Fruit fly (Drosophila melanogaster) whole organism, embryonic: ENCODE data around the gene CG31871.

Experiments
- ATbp ChIP-seq: fragments of 200-800 bp; sonication (Bioruptor generic); optimal IDR thresholded peaks from 2 replicates; lab custom pipeline; 2017; ENCODE audit warnings: missing biosample characterization, mild to moderate bottlenecking, missing genetic modification characterization, missing genetic modification reagents
- Abd-B ChIP-seq: fragments of 200-800 bp; sonication (Bioruptor generic); optimal IDR thresholded peaks from 2 replicates; lab custom pipeline; 2018; ENCODE audit warnings: missing biosample characterization, mild to moderate bottlenecking, missing genetic modification characterization, moderate library complexity
- Awh ChIP-seq: fragments of 200-800 bp; sonication (Bioruptor generic); IDR thresholded peaks from 2 replicates; pipeline ENCODE4, ENCODE4 v1.3.6; 2022; ENCODE audit warnings: missing biosample characterization, missing genetic modification characterization
- Blimp-1 ChIP-seq: fragments of 200-800 bp; sonication (Bioruptor generic); optimal IDR thresholded peaks from 3 replicates; lab custom pipeline; 2018; ENCODE audit warnings: missing biosample characterization, missing genetic modification characterization, mild to moderate bottlenecking, moderate library complexity, missing genetic modification reagents
- CG11560 ChIP-seq: fragments of 200-800 bp; sonication (Bioruptor generic); IDR thresholded peaks from 3 replicates; pipeline ENCODE4 v1.3.6; 2022; ENCODE audit warnings: missing biosample characterization, missing genetic modification characterization
- CG11723 ChIP-seq: fragments of 200-800 bp; sonication (Bioruptor generic); optimal IDR thresholded peaks from 2 replicates; lab custom pipeline; 2017; ENCODE audit warnings: missing biosample characterization, mild to moderate bottlenecking, missing genetic modification characterization
- CG1233 ChIP-seq: fragments of 200-800 bp; sonication (Bioruptor generic); optimal IDR thresholded peaks from 4 replicates; lab custom pipeline; 2018; ENCODE audit warnings: missing biosample characterization, mild to moderate bottlenecking, missing genetic modification characterization
- CG13296 ChIP-seq: fragments of 200-800 bp; sonication (Bioruptor generic); optimal IDR thresholded peaks from 3 replicates; lab custom pipeline; 2018; ENCODE audit warnings: missing biosample characterization, mild to moderate bottlenecking, missing genetic modification characterization
- CG14667 ChIP-seq: fragments of 200-800 bp; sonication (Bioruptor generic); IDR thresholded peaks from 2 replicates; pipeline ENCODE4 v1.3.6; 2022; ENCODE audit warnings: missing biosample characterization, missing genetic modification characterization
- CG15269 ChIP-seq: fragments of 200-800 bp; sonication (Bioruptor generic); optimal IDR thresholded peaks from 2 replicates; lab custom pipeline; 2018; ENCODE audit warnings: missing biosample characterization, mild to moderate bottlenecking, missing genetic modification characterization, moderate library complexity
- CG1602 ChIP-seq: fragments of 200-800 bp; sonication (Bioruptor generic); optimal IDR thresholded peaks from 3 replicates; lab custom pipeline; 2016; ENCODE audit warnings: missing biosample characterization, missing genetic modification characterization
- CG16779 ChIP-seq: fragments of 200-800 bp; sonication (Bioruptor generic); IDR thresholded peaks from 2 replicates; pipeline ENCODE4 v1.3.6; 2022; ENCODE audit warnings: missing biosample characterization, missing genetic modification characterization
- CG16813 ChIP-seq: fragments of 200-800 bp; sonication (Bioruptor generic); IDR thresholded peaks from 3 replicates; pipeline ENCODE4 v1.3.6; 2022; ENCODE audit warnings: missing biosample characterization, missing genetic modification characterization; ENCODE audit not compliant: partially characterized antibody
- CG17186 ChIP-seq: fragments of 200-800 bp; sonication (Bioruptor generic); optimal IDR thresholded peaks from 3 replicates; lab custom pipeline; 2017; ENCODE audit warnings: missing biosample characterization, missing genetic modification reagents, missing genetic modification characterization
- CG17328 ChIP-seq: fragments of 200-800 bp; sonication (Bioruptor generic); IDR thresholded peaks from 2 replicates; pipeline ENCODE4 v1.3.6; 2022; ENCODE audit warnings: missing biosample characterization, missing genetic modification characterization
- CG17361 ChIP-seq: fragments of 200-800 bp; sonication (Bioruptor generic); IDR thresholded peaks from 3 replicates; pipeline ENCODE4 v1.3.6; 2022; ENCODE audit warnings: missing biosample characterization, missing genetic modification characterization
- CG2889 ChIP-seq: fragments of 200-800 bp; sonication (Bioruptor generic); IDR thresholded peaks from 3 replicates; pipeline ENCODE4 v1.3.6; 2022; ENCODE audit warnings: missing biosample characterization, missing genetic modification characterization
- CG33213 ChIP-seq: fragments of 200-800 bp; sonication (Bioruptor generic); optimal IDR thresholded peaks from 3 replicates; lab custom pipeline; 2016; ENCODE audit warnings: missing biosample characterization, missing genetic modification characterization
- CG3407 ChIP-seq: fragments of 200-800 bp; sonication (Bioruptor generic); optimal IDR thresholded peaks from 2 replicates; lab custom pipeline; 2018; ENCODE audit warnings: missing biosample characterization, mild to moderate bottlenecking, missing genetic modification characterization
- CG4707 ChIP-seq: fragments of 200-800 bp; sonication (Bioruptor generic); optimal IDR thresholded peaks from 2 replicates; lab custom pipeline; 2018; ENCODE audit warnings: missing biosample characterization, mild to moderate bottlenecking, missing genetic modification characterization, moderate library complexity
- CG4820 ChIP-seq: fragments of 200-800 bp; sonication (Bioruptor generic); optimal IDR thresholded peaks from 3 replicates; lab custom pipeline; 2016; ENCODE audit warnings: missing biosample characterization, missing genetic modification characterization
- CG8359 ChIP-seq: fragments of 200-800 bp; sonication (Bioruptor generic); optimal IDR thresholded peaks from 2 replicates; lab custom pipeline; 2017; ENCODE audit warnings: missing biosample characterization, mild to moderate bottlenecking, missing genetic modification characterization, borderline replicate concordance
- Dll ChIP-seq: fragments of 200-800 bp; sonication (Bioruptor generic); IDR thresholded peaks from 4 replicates; pipeline ENCODE4 v1.3.6; 2022; ENCODE audit warnings: missing biosample characterization, missing genetic modification characterization; ENCODE audit not compliant: partially characterized antibody
- GATAe ChIP-seq: fragments of 200-800 bp; sonication (Bioruptor generic); conservative IDR thresholded peaks from 2 replicates; pipeline ENCODE4 v1.3.6; 2022; ENCODE audit warnings: missing biosample characterization, missing genetic modification characterization
- Hand ChIP-seq: fragments of 200-800 bp; sonication (Bioruptor generic); optimal IDR thresholded peaks from 2 replicates; lab custom pipeline; 2017; ENCODE audit warnings: mild to moderate bottlenecking, missing biosample characterization, missing genetic modification reagents, missing genetic modification characterization
- Hmx ChIP-seq: fragments of 200-800 bp; sonication (Bioruptor generic); optimal IDR thresholded peaks from 2 replicates; lab custom pipeline; 2016; ENCODE audit warnings: missing biosample characterization, missing genetic modification characterization
- MBD-R2 ChIP-seq: fragments of 200-800 bp; sonication (Bioruptor generic); IDR thresholded peaks from 2 replicates; pipeline ENCODE4 v1.3.6; 2022; ENCODE audit warnings: missing biosample characterization, missing genetic modification characterization
- Max ChIP-seq: fragments of 200-800 bp; sonication (Bioruptor generic); optimal IDR thresholded peaks from 2 replicates; lab custom pipeline; 2016; ENCODE audit warnings: missing biosample characterization, mild to moderate bottlenecking, missing genetic modification characterization
- Oli ChIP-seq: fragments of 200-800 bp; sonication (Bioruptor generic); optimal IDR thresholded peaks from 2 replicates; lab custom pipeline; 2018; ENCODE audit warnings: missing biosample characterization, mild to moderate bottlenecking, missing genetic modification characterization, moderate library complexity
- Xbp1 ChIP-seq: fragments of 200-800 bp; sonication (Bioruptor generic); optimal IDR thresholded peaks from 3 replicates; lab custom pipeline; 2016; ENCODE audit warnings: missing biosample characterization, mild to moderate bottlenecking, missing genetic modification characterization
- al ChIP-seq: fragments of 200-800 bp; sonication (Bioruptor generic); IDR thresholded peaks from 2 replicates; pipeline ENCODE4 v1.3.6; 2022; ENCODE audit warnings: missing biosample characterization, missing genetic modification characterization
- ash1 ChIP-seq: fragments of 200-800 bp; sonication (Bioruptor generic); optimal IDR thresholded peaks from 2 replicates; lab custom pipeline; 2018; ENCODE audit warnings: missing biosample characterization, mild to moderate bottlenecking, missing genetic modification characterization
- bsh ChIP-seq, 2 experiments: fragments of 200-800 bp; sonication (Bioruptor generic); optimal IDR thresholded peaks; 2 replicates each; lab custom pipeline; 2017 to 2018; ENCODE audit warnings: mild to moderate bottlenecking in 2 of 2, missing biosample characterization in 2 of 2, missing genetic modification characterization in 2 of 2, moderate library complexity in 1 of 2
- cad ChIP-seq: fragments of >200 bp; optimal IDR thresholded peaks from 2 replicates; lab custom pipeline; 2017; ENCODE audit warnings: missing biosample characterization, missing genetic modification characterization
- cato ChIP-seq: fragments of 200-800 bp; sonication (Bioruptor generic); optimal IDR thresholded peaks from 2 replicates; lab custom pipeline; 2016; ENCODE audit warnings: missing biosample characterization, missing genetic modification characterization, borderline replicate concordance
- chinmo ChIP-seq: fragments of 200-800 bp; sonication (Bioruptor generic); IDR thresholded peaks from 4 replicates; pipeline ENCODE4 v1.3.6; 2022; ENCODE audit warnings: missing biosample characterization, missing genetic modification characterization; ENCODE audit not compliant: partially characterized antibody
- chn ChIP-seq: fragments of 200-800 bp; sonication (Bioruptor generic); optimal IDR thresholded peaks from 2 replicates; lab custom pipeline; 2016; ENCODE audit warnings: missing biosample characterization, missing genetic modification characterization
- ems ChIP-seq: fragments of 200-800 bp; sonication (Bioruptor generic); optimal IDR thresholded peaks from 3 replicates; lab custom pipeline; 2016; ENCODE audit warnings: missing biosample characterization, missing genetic modification characterization
- eve ChIP-seq, 2 experiments: fragments of >200 bp; optimal IDR thresholded peaks; 2 replicates each; lab custom pipeline; 2017; ENCODE audit warnings: missing biosample characterization in 2 of 2, missing genetic modification characterization in 2 of 2
- fd96Cb ChIP-seq: fragments of 200-800 bp; sonication (Bioruptor generic); optimal IDR thresholded peaks from 2 replicates; lab custom pipeline; 2018; ENCODE audit warnings: missing biosample characterization, mild to moderate bottlenecking, missing genetic modification characterization, moderate library complexity
- inv ChIP-seq: fragments of 200-800 bp; sonication (Bioruptor generic); IDR thresholded peaks from 2 replicates; pipeline ENCODE4 v1.3.6; 2022; ENCODE audit warnings: missing biosample characterization, missing genetic modification characterization; ENCODE audit not compliant: partially characterized antibody
- pan ChIP-seq, 4 experiments: fragments of >200 bp in 3 of 4; fragments of 200-800 bp in 1 of 4; sonication (Bioruptor generic) in 1 of 4; optimal IDR thresholded peaks in 3 of 4; IDR thresholded peaks in 1 of 4; 2 replicates each; pipeline versions ENCODE4 v1.3.6 to Lab custom; 2017 to 2022; ENCODE audit warnings: missing biosample characterization in 2 of 4, missing genetic modification characterization in 2 of 4, mixed read lengths in 1 of 4
- pnt ChIP-seq: fragments of 200-800 bp; sonication (Bioruptor generic); optimal IDR thresholded peaks from 3 replicates; lab custom pipeline; 2016; ENCODE audit warnings: missing biosample characterization, missing genetic modification characterization
- psq ChIP-seq: fragments of 200-800 bp; sonication (Bioruptor generic); optimal IDR thresholded peaks from 2 replicates; lab custom pipeline; 2017; ENCODE audit warnings: missing biosample characterization, missing genetic modification characterization
- sqz ChIP-seq: fragments of 200-800 bp; sonication (Bioruptor generic); optimal IDR thresholded peaks from 3 replicates; lab custom pipeline; 2018; ENCODE audit warnings: missing biosample characterization, mild to moderate bottlenecking, missing genetic modification characterization
- toy ChIP-seq: fragments of 200-800 bp; sonication (Bioruptor generic); IDR thresholded peaks from 2 replicates; pipeline ENCODE4 v1.3.6; 2022; ENCODE audit warnings: missing biosample characterization, missing genetic modification characterization
- unc-4 ChIP-seq: fragments of 200-800 bp; sonication (Bioruptor generic); IDR thresholded peaks from 2 replicates; pipeline ENCODE4 v1.3.6; 2022; ENCODE audit warnings: missing biosample characterization, missing genetic modification characterization; ENCODE audit not compliant: partially characterized antibody
- unpg ChIP-seq: fragments of 200-800 bp; sonication (Bioruptor generic); optimal IDR thresholded peaks from 3 replicates; lab custom pipeline; 2018; ENCODE audit warnings: missing biosample characterization, mild to moderate bottlenecking, missing genetic modification characterization, moderate library complexity
- zen ChIP-seq: fragments of 200-800 bp; sonication (Bioruptor generic); optimal IDR thresholded peaks from 3 replicates; lab custom pipeline; 2018; ENCODE audit warnings: missing biosample characterization, mild to moderate bottlenecking, missing genetic modification characterization, moderate library complexity

The CG31871 gene

DNA sequence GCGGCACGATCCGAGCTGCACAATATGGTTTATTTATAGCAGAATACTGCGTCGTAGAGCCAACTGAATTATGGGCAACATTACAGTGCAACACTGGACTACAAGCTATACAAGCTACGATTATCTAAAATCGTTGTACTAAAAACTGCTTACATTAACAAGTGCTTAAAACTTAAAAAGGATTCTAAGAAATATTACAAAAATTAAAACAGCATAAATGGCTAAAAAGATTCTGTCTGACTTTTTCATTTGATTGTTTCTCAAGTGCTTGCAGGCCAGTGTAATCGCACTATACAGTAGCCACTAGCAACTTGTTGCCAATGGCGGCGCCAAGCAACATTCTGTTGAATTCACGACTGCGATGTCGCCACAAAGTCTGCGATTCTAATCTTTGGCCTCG is 45.1 kb upstream of the CG31871 start (continued):
- TF ChIP-seq CG1602 = peak; percentile 68
- no peak for TF ChIP-seq cad
- peak; percentile 80 to 88 for TF ChIP-seq bsh (GFP tag; optimal IDR thresholded peaks at IDR 0.05; lab: Kevin White, UChicago)
- peak; percentile 81 for TF ChIP-seq fd96Cb (tag; lab: Kevin White, UChicago)
- TF ChIP-seq unpg (GFP tag; lab: Kevin White, UChicago) = peak; percentile 85
- TF ChIP-seq CG16779 = no peak
- TF ChIP-seq chn (GFP tag; lab: Kevin White, UChicago) = peak; percentile 61
- peak; percentile 12 for TF ChIP-seq CG8359 (GFP tag; lab: Kevin White, UChicago)
- no peak for TF ChIP-seq CG16813 (GFP tag; lab: Robert Waterston, UW)
- TF ChIP-seq CG15269 (tag; lab: Kevin White, UChicago) = peak; percentile 57
- peak; percentile 86 for TF ChIP-seq CG17328 (GFP tag; lab: Robert Waterston, UW)
- TF ChIP-seq CG14667 (GFP tag; lab: Robert Waterston, UW) = peak; percentile 63
- no peak for TF ChIP-seq inv (GFP tag; lab: Robert Waterston, UW)
- TF ChIP-seq Oli (tag; lab: Kevin White, UChicago) = peak; percentile 77
- peak; percentile 29; the same call in 1 of the 2 replicates for TF ChIP-seq MBD-R2 (GFP tag; lab: Robert Waterston, UW)
- TF ChIP-seq CG33213 (GFP tag; lab: Kevin White, UChicago) = peak; percentile 58
- TF ChIP-seq GATAe (GFP tag; lab: Robert Waterston, UW) = 0 out of 2 replicates have a peak, but pooled peaks have one; percentile 25
- TF ChIP-seq eve (GFP tag; optimal IDR thresholded peaks at IDR 0.05; lab: Kevin White, UChicago) = peak in 1 of 2 experiments; percentile 88
- peak; percentile 73 for TF ChIP-seq Xbp1 (GFP tag; lab: Kevin White, UChicago)
- TF ChIP-seq pan (optimal IDR thresholded peaks at IDR 0.05; lab: Kevin White, UChicago) = no peak
- peak in 1 of 2 experiments; percentile 90 for TF ChIP-seq pan (GFP tag; optimal IDR thresholded peaks at IDR 0.05 in 1 of 2, IDR thresholded peaks at IDR 0.05 in 1 of 2)
- peak; percentile 39 for TF ChIP-seq Max
- TF ChIP-seq Awh (GFP tag; lab: Robert Waterston, UW) = peak; percentile 90
- no peak for TF ChIP-seq ash1 (GFP tag; lab: Kevin White, UChicago)
- TF ChIP-seq CG4707 = peak; percentile 13
- peak; percentile 62 for TF ChIP-seq pnt (GFP tag; lab: Kevin White, UChicago)
- no peak for TF ChIP-seq psq (GFP tag; lab: Kevin White, UChicago)
- TF ChIP-seq al (GFP tag; lab: Robert Waterston, UW) = 0 out of 2 replicates have a peak, but pooled peaks have one; percentile 37
- TF ChIP-seq sqz (GFP tag; lab: Kevin White, UChicago) = peak; percentile 19
- no peak for TF ChIP-seq toy
- TF ChIP-seq CG11723 (GFP tag; lab: Kevin White, UChicago) = peak; percentile 19
- peak; percentile 57 for TF ChIP-seq CG1233 (GFP tag; lab: Kevin White, UChicago)
- TF ChIP-seq cato (GFP tag; lab: Kevin White, UChicago) = peak; percentile 33
- 0 out of 3 replicates have a peak, but pooled peaks have one; percentile 24 for TF ChIP-seq CG11560
- no peak for TF ChIP-seq Hmx (GFP tag; lab: Kevin White, UChicago)
- peak; percentile 81 for TF ChIP-seq CG2889 (GFP tag; lab: Robert Waterston, UW)
- no peak for TF ChIP-seq CG13296 (GFP tag; lab: Kevin White, UChicago)
- TF ChIP-seq Abd-B (GFP tag; lab: Kevin White, UChicago) = peak; percentile 66
- peak; percentile 51 for TF ChIP-seq ems (GFP tag; lab: Kevin White, UChicago)
- no peak for TF ChIP-seq Dll
- TF ChIP-seq CG17361 = peak; percentile 80
- TF ChIP-seq chinmo (GFP tag; lab: Robert Waterston, UW) = 0 out of 4 replicates have a peak, but pooled peaks have one; percentile 22
- peak; percentile 76 for TF ChIP-seq ATbp (GFP tag; lab: Kevin White, UChicago)
- no peak for TF ChIP-seq unc-4 (GFP tag; lab: Robert Waterston, UW)
- peak; percentile 34 for TF ChIP-seq zen (tag; lab: Kevin White, UChicago)
- TF ChIP-seq Blimp-1 = peak; percentile 81
- TF ChIP-seq CG4820 (GFP tag; lab: Kevin White, UChicago) = peak; percentile 71
- TF ChIP-seq CG17186 (GFP tag; lab: Kevin White, UChicago) = peak; percentile 24
- peak; percentile 5 for TF ChIP-seq Hand (GFP tag; lab: Kevin White, UChicago)
- peak; percentile 72 for TF ChIP-seq CG3407 (GFP tag; lab: Kevin White, UChicago)
